Worm (Caenorhabditis elegans) whole organism, L4/young adult: ENCODE data around the gene abi-1.

Source experiments
- W03F9.2 ChIP-seq: fragments of 150-350 bp; optimal IDR thresholded peaks from 2 replicates; lab custom pipeline; 2014; ENCODE audit warnings: missing biosample characterization, missing genetic modification characterization
- dao-5 ChIP-seq: sonication (generic microtip); optimal IDR thresholded peaks from 2 replicates; lab custom pipeline; 2016; ENCODE audit warnings: missing genotype, missing genetic modification characterization, moderate library complexity, missing compliant biosample characterization
- him-1 ChIP-seq: sonication (generic microtip); optimal IDR thresholded peaks from 2 replicates; lab custom pipeline; 2016; ENCODE audit warnings: missing genotype, missing genetic modification reagents, missing genetic modification characterization, missing compliant biosample characterization

DNA sequence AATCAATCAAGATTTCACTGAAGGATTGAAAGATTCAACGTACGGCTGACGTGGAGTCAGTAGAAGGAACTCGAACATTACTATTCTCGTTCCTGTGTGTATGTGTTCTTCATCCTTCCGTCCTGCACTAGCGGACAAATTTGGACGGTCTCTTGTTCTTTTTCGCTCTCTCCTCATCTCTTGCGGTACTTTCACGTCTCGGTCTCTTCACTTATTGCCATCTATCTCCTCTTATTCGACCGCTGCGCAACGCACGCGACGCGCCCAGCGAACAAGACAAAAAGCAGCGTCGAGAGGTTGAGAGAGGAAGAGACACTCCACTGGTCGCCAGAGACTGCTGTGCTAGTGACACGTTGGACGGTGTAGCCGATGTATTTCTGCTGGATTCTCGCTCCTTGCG lies 22.9 kb upstream of the abi-1 start:
- peak; percentile 25 for TF ChIP-seq him-1 (tag; lab: Kevin White, UChicago)
- no peak for TF ChIP-seq dao-5 (tag; lab: Kevin White, UChicago)
- peak; percentile 1 for TF ChIP-seq W03F9.2
